Worm (Caenorhabditis elegans) whole organism, L3 larva: ENCODE results near the gene immt-2.

Source experiments
- aly-2 ChIP-seq: fragments of 150-350 bp; optimal IDR thresholded peaks from 2 replicates; lab custom pipeline; 2014; ENCODE audit warnings: missing biosample characterization, missing genetic modification characterization
- ama-1 ChIP-seq: fragments of 150-350 bp; optimal IDR thresholded peaks from 2 replicates; lab custom pipeline; 2018
- ceh-28 ChIP-seq: fragments of 150-350 bp; optimal IDR thresholded peaks from 2 replicates; lab custom pipeline; 2014; ENCODE audit warnings: missing biosample characterization, missing genetic modification reagents, missing genetic modification characterization
- ceh-9 ChIP-seq: sonication (generic microtip); optimal IDR thresholded peaks from 2 replicates; lab custom pipeline; 2018; ENCODE audit warnings: missing biosample characterization, missing genetic modification characterization
- egl-27 ChIP-seq: sonication (generic microtip); optimal IDR thresholded peaks from 4 replicates; lab custom pipeline; 2017; ENCODE audit warnings: missing biosample characterization, missing genetic modification reagents, missing genetic modification characterization
- egl-5 ChIP-seq: fragments of 150-350 bp; optimal IDR thresholded peaks from 2 replicates; lab custom pipeline; 2017; ENCODE audit warnings: missing biosample characterization, missing genetic modification reagents, missing genetic modification characterization, inconsistent platforms
- elt-2 ChIP-seq: sonication (generic microtip); optimal IDR thresholded peaks from 2 replicates; lab custom pipeline; 2016; ENCODE audit warnings: missing genetic modification reagents, mild to moderate bottlenecking, missing genetic modification characterization, missing compliant biosample characterization
- elt-3 ChIP-seq, 3 experiments: fragments of 150-350 bp in 1 of 3; sonication (generic microtip) in 2 of 3; optimal IDR thresholded peaks; 2 replicates in 2 of 3; 4 replicates in 1 of 3; lab custom pipeline; 2014 to 2017; ENCODE audit warnings: missing biosample characterization in 3 of 3, missing genetic modification characterization in 3 of 3
- eor-1 ChIP-seq, 2 experiments: fragments of 150-350 bp; optimal IDR thresholded peaks; 2 replicates each; lab custom pipeline; 2014 to 2018; ENCODE audit warnings: missing biosample characterization in 2 of 2, missing genetic modification characterization in 2 of 2
- fkh-10 ChIP-seq: sonication (generic microtip); optimal IDR thresholded peaks from 2 replicates; lab custom pipeline; 2017; ENCODE audit warnings: missing biosample characterization, missing genetic modification reagents, missing genetic modification characterization
- fos-1 ChIP-seq: fragments of 150-350 bp; optimal IDR thresholded peaks from 2 replicates; lab custom pipeline; 2014; ENCODE audit warnings: missing biosample characterization, missing genetic modification characterization
- hmg-11 ChIP-seq: sonication (generic microtip); optimal IDR thresholded peaks from 2 replicates; lab custom pipeline; 2016; ENCODE audit warnings: missing genetic modification characterization, missing compliant biosample characterization
- jun-1 ChIP-seq: fragments of 150-350 bp; optimal IDR thresholded peaks from 2 replicates; lab custom pipeline; 2014; ENCODE audit warnings: missing biosample characterization, missing genetic modification reagents, missing genetic modification characterization
- lin-15B ChIP-seq: fragments of 150-350 bp; optimal IDR thresholded peaks from 2 replicates; lab custom pipeline; 2014; ENCODE audit warnings: missing biosample characterization, missing genetic modification characterization
- lsy-12 ChIP-seq: sonication (generic microtip); optimal IDR thresholded peaks from 2 replicates; lab custom pipeline; 2016; ENCODE audit warnings: mild to moderate bottlenecking, missing genetic modification characterization, missing compliant biosample characterization
- mdl-1 ChIP-seq: fragments of 150-350 bp; optimal IDR thresholded peaks from 2 replicates; lab custom pipeline; 2014; ENCODE audit warnings: missing biosample characterization, missing genetic modification characterization
- nfya-1 ChIP-seq: sonication (generic microtip); optimal IDR thresholded peaks from 2 replicates; lab custom pipeline; 2017; ENCODE audit warnings: missing genetic modification characterization, mild to moderate bottlenecking, missing compliant biosample characterization, antibody characterized with exemption, moderate library complexity; ENCODE audit not compliant: insufficient read depth
- nhr-12 ChIP-seq: fragments of 150-350 bp; optimal IDR thresholded peaks from 2 replicates; lab custom pipeline; 2014; ENCODE audit warnings: missing biosample characterization, missing genetic modification characterization
- nhr-25 ChIP-seq: sonication (generic microtip); optimal IDR thresholded peaks from 2 replicates; lab custom pipeline; 2017; ENCODE audit warnings: missing biosample characterization, missing genetic modification characterization
- nhr-28 ChIP-seq: fragments of 150-350 bp; optimal IDR thresholded peaks from 2 replicates; lab custom pipeline; 2014; ENCODE audit warnings: missing biosample characterization, missing genetic modification characterization
- nhr-43 ChIP-seq: sonication (generic microtip); optimal IDR thresholded peaks from 2 replicates; lab custom pipeline; 2016; ENCODE audit warnings: mild to moderate bottlenecking, missing genetic modification characterization, missing compliant biosample characterization; ENCODE audit not compliant: poor library complexity, severe bottlenecking
- nhr-67 ChIP-seq: fragments of 150-350 bp; optimal IDR thresholded peaks from 2 replicates; lab custom pipeline; 2014; ENCODE audit warnings: missing biosample characterization, missing genetic modification characterization
- nhr-76 ChIP-seq: fragments of 150-350 bp; sonication (generic microtip); optimal IDR thresholded peaks from 5 replicates; lab custom pipeline; 2014; ENCODE audit warnings: missing biosample characterization, missing genetic modification characterization
- pha-4 ChIP-seq: fragments of 150-350 bp; optimal IDR thresholded peaks from 2 replicates; lab custom pipeline; 2014; ENCODE audit warnings: missing biosample characterization, missing genetic modification reagents, missing genetic modification characterization
- pqm-1 ChIP-seq: fragments of 150-350 bp; optimal IDR thresholded peaks from 2 replicates; lab custom pipeline; 2017; ENCODE audit warnings: missing biosample characterization, missing genetic modification characterization, inconsistent platforms
- snpc-4 ChIP-seq: fragments of 150-350 bp; optimal IDR thresholded peaks from 2 replicates; lab custom pipeline; 2014; ENCODE audit warnings: missing biosample characterization, missing genetic modification characterization
- tbx-2 ChIP-seq: sonication (generic microtip); optimal IDR thresholded peaks from 2 replicates; lab custom pipeline; 2016; ENCODE audit warnings: mild to moderate bottlenecking, missing genetic modification characterization, missing compliant biosample characterization
- unc-39 ChIP-seq: sonication (generic microtip); optimal IDR thresholded peaks from 4 replicates; lab custom pipeline; 2017; ENCODE audit warnings: missing biosample characterization, missing genetic modification characterization
- ztf-11 ChIP-seq: fragments of 150-350 bp; optimal IDR thresholded peaks from 2 replicates; lab custom pipeline; 2014; ENCODE audit warnings: missing biosample characterization, missing genetic modification characterization
- ztf-4 ChIP-seq: fragments of 150-350 bp; optimal IDR thresholded peaks from 2 replicates; lab custom pipeline; 2014; ENCODE audit warnings: missing biosample characterization, missing genetic modification characterization

immt-2 gene

ce11 chrV:16746231-16746990 lies 42.7 kb upstream of the immt-2 start, which contains the start of gene gyg-2:
Gene gyg-2, minus strand, starts transcription at chrV:16746258.
- TF ChIP-seq nhr-43 (no peak), lin-15B (tag; lab: Kevin White, UChicago) (no peak), jun-1 (no peak), ztf-4 (no peak), nfya-1 (tag; lab: Kevin White, UChicago) (no peak), ceh-9 (no peak), ztf-11 (tag; lab: Kevin White, UChicago) (no peak), pqm-1 (tag; lab: Kevin White, UChicago) (no peak), aly-2 (no peak)

- TF ChIP-seq nfya-1 (tag; lab: Kevin White, UChicago) (no peak), nhr-25 (tag; lab: Kevin White, UChicago) (no peak), unc-39 (no peak), fos-1 (tag; lab: Kevin White, UChicago) (no peak), ceh-9 (no peak), nhr-12 (tag; lab: Kevin White, UChicago) (no peak), egl-27 (tag; lab: Kevin White, UChicago) (no peak), eor-1 (tag; optimal IDR thresholded peaks at IDR 0.05; lab: Kevin White, UChicago) (no peak), nhr-28 (no peak), hmg-11 (no peak), pha-4 (tag; lab: Kevin White, UChicago) (no peak)
Observed at ce11 chrV:16747031-16747672, 41.9 kb upstream of the immt-2 start, which contains the start of gene dkf-2. Gene dkf-2, plus strand, starts transcription at chrV:16747622.

ce11 chrV:16749473-16749872 lies 39.6 kb upstream of the immt-2 start:
- TF ChIP-seq ama-1 (lab: Kevin White, UChicago) (no peak), eor-1 (tag; optimal IDR thresholded peaks at IDR 0.05; lab: Kevin White, UChicago) (no peak), pqm-1 (tag; lab: Kevin White, UChicago) (no peak), hmg-11 (no peak), elt-3 (tag; optimal IDR thresholded peaks at IDR 0.05; lab: Kevin White, UChicago) (no peak), lsy-12 (tag; lab: Kevin White, UChicago) (no peak), fkh-10 (GFP tag; lab: Kevin White, UChicago) (no peak), tbx-2 (tag; lab: Kevin White, UChicago) (no peak), elt-2 (tag; lab: Kevin White, UChicago) (no peak), unc-39 (no peak), nhr-12 (tag; lab: Kevin White, UChicago) (no peak), egl-5 (tag; lab: Kevin White, UChicago) (no peak), nhr-76 (tag; lab: Kevin White, UChicago) (no peak), mdl-1 (no peak)

ce11 chrV:16752089-16753030 lies 36.7 kb upstream of the immt-2 start:
- peak; percentile 21 for TF ChIP-seq nfya-1 (tag; lab: Kevin White, UChicago)
- no peak for TF ChIP-seq snpc-4 (tag; lab: Kevin White, UChicago)
- TF ChIP-seq fkh-10 (GFP tag; lab: Kevin White, UChicago) = peak; percentile 27
- TF ChIP-seq nhr-67 (tag; lab: Kevin White, UChicago) = no peak
- peak; percentile 35 for TF ChIP-seq hmg-11
- no peak for TF ChIP-seq jun-1
- no peak for TF ChIP-seq nhr-76 (tag; lab: Kevin White, UChicago)
- no peak for TF ChIP-seq ama-1 (lab: Kevin White, UChicago)

ce11 chrV:16756166-16756565 lies 32.9 kb upstream of the immt-2 start:
- no peak for TF ChIP-seq ceh-28 (tag; lab: Kevin White, UChicago)
- TF ChIP-seq nhr-12 (tag; lab: Kevin White, UChicago) = no peak
- TF ChIP-seq nfya-1 (tag; lab: Kevin White, UChicago) = peak; percentile 75
- TF ChIP-seq, all 47 proteins: peak for 1
